Fruit fly (Drosophila melanogaster) S2 (cell line): ENCODE data around the gene CG13806.

Experiments
- CG8478 ChIP-seq: fragments of >200 bp; optimal IDR thresholded peaks from 2 replicates; lab custom pipeline; 2018
- CTCF ChIP-seq, 2 experiments: fragments of >200 bp; optimal IDR thresholded peaks; 2 replicates each; lab custom pipeline; 2018

dm6 chr3L:2237543-2238233 lies 28.5 kb upstream of the CG13806 start, which contains the start of gene ACXD:
- TF ChIP-seq CG8478 (lab: Kevin White, UChicago) (no peak), CTCF (optimal IDR thresholded peaks at IDR 0.05; lab: Kevin White, UChicago) (no peak)
